Worm (Caenorhabditis elegans): Measurements from ENCODE around the gene C44C10.11.

- no peak for TF ChIP-seq ztf-11 (tag; optimal IDR thresholded peaks at IDR 0.05)
- no peak for TF ChIP-seq elt-1 (tag; optimal IDR thresholded peaks at IDR 0.05)
- no peak for TF ChIP-seq zag-1 (tag; optimal IDR thresholded peaks at IDR 0.05)
- no peak for TF ChIP-seq ama-1 (optimal IDR thresholded peaks at IDR 0.05)
- TF ChIP-seq skn-1 (tag; optimal IDR thresholded peaks at IDR 0.05) = no peak
- no peak for TF ChIP-seq nhr-77 (tag; optimal IDR thresholded peaks at IDR 0.05)
These were observed 25.9 kb downstream of the C44C10.11 start, which contains the start of gene hnd-1 for ce11 chrX:11684261-11684660.
